Fruit fly (Drosophila melanogaster): ENCODE data around the gene CG5866.

DNA sequence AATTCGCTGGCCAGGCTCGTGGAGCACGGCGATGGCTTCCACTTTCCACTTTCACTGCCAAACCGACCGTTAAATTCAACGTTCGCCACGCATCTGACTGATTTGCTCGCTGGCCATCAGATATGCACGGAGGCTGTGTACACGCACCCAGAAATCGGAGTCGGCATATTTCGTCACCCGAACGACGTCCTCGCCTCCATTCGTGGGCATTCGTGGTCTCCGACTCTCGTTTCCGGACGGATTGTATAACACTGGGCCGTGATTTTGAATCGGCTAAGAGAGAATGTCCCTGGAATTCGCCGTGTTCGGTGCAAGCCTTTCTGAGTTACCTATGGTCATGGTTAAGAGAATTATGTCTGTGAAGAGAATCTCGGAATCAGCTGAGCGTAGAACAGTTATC, 49.5 kb upstream of the CG5866 start, which contains the start of gene beat-IIa:
- TF ChIP-seq Hnf4 (GFP tag; optimal IDR thresholded peaks at IDR 0.05), result no peak
- no peak for TF ChIP-seq h (GFP tag; optimal IDR thresholded peaks at IDR 0.05)
- TF ChIP-seq usp (GFP tag; optimal IDR thresholded peaks at IDR 0.05), result no peak

All from whole organism, wandering third instar larva.